Fruit fly (Drosophila melanogaster) whole organism, embryonic: ENCODE measurements around the gene CG43245.

Source experiments
- Aef1 ChIP-seq: fragments of 200-800 bp; sonication (Bioruptor generic); IDR thresholded peaks from 3 replicates; pipeline ENCODE4 v1.3.6; 2022; ENCODE audit warnings: missing biosample characterization, missing genetic modification characterization
- Atf3 ChIP-seq: fragments of 200-800 bp; sonication (Bioruptor generic); optimal IDR thresholded peaks from 3 replicates; lab custom pipeline; 2016; ENCODE audit warnings: missing biosample characterization, missing genetic modification characterization
- B-H1 ChIP-seq: fragments of 200-800 bp; sonication (Bioruptor generic); IDR thresholded peaks from 3 replicates; pipeline ENCODE4 v1.3.6; 2022; ENCODE audit warnings: missing biosample characterization, missing genetic modification characterization
- Bgb ChIP-seq: fragments of 200-800 bp; sonication (Bioruptor generic); IDR thresholded peaks from 2 replicates; pipeline ENCODE4 v1.3.6; 2022; ENCODE audit warnings: missing biosample characterization, missing genetic modification characterization; ENCODE audit not compliant: partially characterized antibody
- Bteb2 ChIP-seq: fragments of 200-800 bp; sonication (Bioruptor generic); optimal IDR thresholded peaks from 2 replicates; lab custom pipeline; 2016; ENCODE audit warnings: missing biosample characterization, missing genetic modification characterization
- CG10431 ChIP-seq: fragments of 200-800 bp; sonication (Bioruptor generic); optimal IDR thresholded peaks from 3 replicates; lab custom pipeline; 2018; ENCODE audit warnings: missing biosample characterization, mild to moderate bottlenecking, missing genetic modification characterization
- CG10462 ChIP-seq: fragments of 200-800 bp; sonication (Bioruptor generic); optimal IDR thresholded peaks from 2 replicates; lab custom pipeline; 2016; ENCODE audit warnings: missing biosample characterization, missing genetic modification characterization
- CG11696 ChIP-seq: fragments of 200-800 bp; sonication (Bioruptor generic); IDR thresholded peaks from 2 replicates; pipeline ENCODE4 v1.3.6; 2022; ENCODE audit warnings: missing biosample characterization, missing genetic modification characterization
- CG12104 ChIP-seq: fragments of 200-800 bp; sonication (Bioruptor generic); optimal IDR thresholded peaks from 3 replicates; lab custom pipeline; 2016; ENCODE audit warnings: missing biosample characterization, missing genetic modification characterization
- CG12659 ChIP-seq: fragments of 200-800 bp; sonication (Bioruptor generic); optimal IDR thresholded peaks from 3 replicates; lab custom pipeline; 2017; ENCODE audit warnings: mild to moderate bottlenecking, missing biosample characterization, missing genetic modification reagents, missing genetic modification characterization
- CG14667 ChIP-seq: fragments of 200-800 bp; sonication (Bioruptor generic); IDR thresholded peaks from 2 replicates; pipeline ENCODE4 v1.3.6; 2022; ENCODE audit warnings: missing biosample characterization, missing genetic modification characterization
- CG15073 ChIP-seq: fragments of 200-800 bp; sonication (Bioruptor generic); optimal IDR thresholded peaks from 2 replicates; lab custom pipeline; 2016; ENCODE audit warnings: missing biosample characterization, missing genetic modification characterization
- CG1529 ChIP-seq: fragments of 200-800 bp; sonication (Bioruptor generic); optimal IDR thresholded peaks from 3 replicates; lab custom pipeline; 2018; ENCODE audit warnings: missing biosample characterization, missing genetic modification characterization
- CG16779 ChIP-seq: fragments of 200-800 bp; sonication (Bioruptor generic); IDR thresholded peaks from 2 replicates; pipeline ENCODE4 v1.3.6; 2022; ENCODE audit warnings: missing biosample characterization, missing genetic modification characterization
- CG17359 ChIP-seq: fragments of 200-800 bp; sonication (Bioruptor generic); optimal IDR thresholded peaks from 3 replicates; lab custom pipeline; 2018; ENCODE audit warnings: missing biosample characterization, mild to moderate bottlenecking, missing genetic modification characterization, moderate library complexity
- CG18011 ChIP-seq: fragments of 200-800 bp; sonication (Bioruptor generic); optimal IDR thresholded peaks from 2 replicates; lab custom pipeline; 2017; ENCODE audit warnings: missing biosample characterization, missing genetic modification characterization, mild to moderate bottlenecking, moderate library complexity, missing genotype
- CG31365 ChIP-seq: fragments of 200-800 bp; sonication (Bioruptor generic); optimal IDR thresholded peaks from 2 replicates; lab custom pipeline; 2018; ENCODE audit warnings: missing biosample characterization, mild to moderate bottlenecking, missing genetic modification characterization
- CG33557 ChIP-seq: fragments of 200-800 bp; sonication (Bioruptor generic); optimal IDR thresholded peaks from 2 replicates; lab custom pipeline; 2019; ENCODE audit warnings: missing biosample characterization, mild to moderate bottlenecking, missing genetic modification characterization, moderate library complexity
- CG3995 ChIP-seq: fragments of 200-800 bp; sonication (Bioruptor generic); optimal IDR thresholded peaks from 3 replicates; lab custom pipeline; 2016; ENCODE audit warnings: missing biosample characterization, missing genetic modification characterization
- CG4730 ChIP-seq: fragments of 200-800 bp; sonication (Bioruptor generic); IDR thresholded peaks from 2 replicates; pipeline ENCODE4 v1.3.6; 2022; ENCODE audit warnings: missing biosample characterization, missing genetic modification characterization
- CG6854 ChIP-seq: fragments of 200-800 bp; sonication (Bioruptor generic); optimal IDR thresholded peaks from 3 replicates; lab custom pipeline; 2017; ENCODE audit warnings: missing biosample characterization, mild to moderate bottlenecking, missing genetic modification characterization
- CG7357 ChIP-seq: fragments of 200-800 bp; sonication (Bioruptor generic); IDR thresholded peaks from 3 replicates; pipeline ENCODE4 v1.3.6; 2022; ENCODE audit warnings: missing biosample characterization, missing genetic modification characterization
- CG8388 ChIP-seq: fragments of 200-800 bp; sonication (Bioruptor generic); optimal IDR thresholded peaks from 2 replicates; lab custom pipeline; 2019; ENCODE audit warnings: missing biosample characterization, mild to moderate bottlenecking, missing genetic modification characterization, moderate library complexity
- CG9437 ChIP-seq: fragments of 200-800 bp; sonication (Bioruptor generic); optimal IDR thresholded peaks from 2 replicates; lab custom pipeline; 2018; ENCODE audit warnings: missing biosample characterization, mild to moderate bottlenecking, missing genetic modification characterization
- CHES-1-like ChIP-seq: fragments of 200-800 bp; sonication (Bioruptor generic); optimal IDR thresholded peaks from 2 replicates; lab custom pipeline; 2016; ENCODE audit warnings: missing biosample characterization, missing genetic modification characterization
- CTCF ChIP-seq: fragments of 200-800 bp; sonication (Bioruptor generic); optimal IDR thresholded peaks from 2 replicates; lab custom pipeline; 2017; ENCODE audit warnings: missing biosample characterization, mild to moderate bottlenecking, missing genetic modification characterization, moderate library complexity
- Deaf1 ChIP-seq: fragments of 200-800 bp; optimal IDR thresholded peaks from 3 replicates; lab custom pipeline; 2019; ENCODE audit warnings: missing biosample characterization, mild to moderate bottlenecking, missing genetic modification characterization, moderate library complexity
- Drgx ChIP-seq: fragments of 200-800 bp; sonication (Bioruptor generic); IDR thresholded peaks from 2 replicates; pipeline ENCODE4 v1.3.6; 2022; ENCODE audit warnings: missing biosample characterization, missing genetic modification characterization
- E2f2 ChIP-seq: fragments of 200-800 bp; sonication (Bioruptor generic); IDR thresholded peaks from 2 replicates; pipeline ENCODE4 v1.3.6; 2022; ENCODE audit warnings: missing biosample characterization, missing genetic modification characterization
- Eip74EF ChIP-seq, 2 experiments: fragments of 200-800 bp in 1 of 2; fragments of >200 bp in 1 of 2; sonication (Bioruptor generic) in 1 of 2; optimal IDR thresholded peaks; 2 replicates each; lab custom pipeline; 2017 to 2019; ENCODE audit warnings: missing biosample characterization in 2 of 2, missing genetic modification characterization in 2 of 2, mild to moderate bottlenecking in 1 of 2, moderate library complexity in 1 of 2
- Fer3 ChIP-seq: fragments of 200-800 bp; sonication (Bioruptor generic); optimal IDR thresholded peaks from 2 replicates; lab custom pipeline; 2018; ENCODE audit warnings: missing biosample characterization, mild to moderate bottlenecking, missing genetic modification characterization, moderate library complexity
- GATAe ChIP-seq: fragments of 200-800 bp; sonication (Bioruptor generic); conservative IDR thresholded peaks from 2 replicates; pipeline ENCODE4 v1.3.6; 2022; ENCODE audit warnings: missing biosample characterization, missing genetic modification characterization
- Hr51 ChIP-seq, 2 experiments: fragments of 200-800 bp; sonication (Bioruptor generic); optimal IDR thresholded peaks; 2 replicates in 1 of 2; 3 replicates in 1 of 2; lab custom pipeline; 2016 to 2018; ENCODE audit warnings: missing biosample characterization in 2 of 2, missing genetic modification characterization in 2 of 2, mild to moderate bottlenecking in 1 of 2, moderate library complexity in 1 of 2
- Mad ChIP-seq: fragments of 200-800 bp; sonication (Bioruptor generic); optimal IDR thresholded peaks from 2 replicates; lab custom pipeline; 2016; ENCODE audit warnings: missing biosample characterization, missing genetic modification characterization
- Max ChIP-seq: fragments of 200-800 bp; sonication (Bioruptor generic); optimal IDR thresholded peaks from 2 replicates; lab custom pipeline; 2016; ENCODE audit warnings: missing biosample characterization, mild to moderate bottlenecking, missing genetic modification characterization
- Side ChIP-seq: fragments of 200-800 bp; sonication (Bioruptor generic); optimal IDR thresholded peaks from 2 replicates; lab custom pipeline; 2016; ENCODE audit warnings: missing biosample characterization, missing genetic modification characterization
- Sin3A ChIP-seq: fragments of >200 bp; optimal IDR thresholded peaks from 2 replicates; lab custom pipeline; 2018
- Usf ChIP-seq: fragments of 200-800 bp; sonication (Bioruptor generic); optimal IDR thresholded peaks from 2 replicates; lab custom pipeline; 2017; ENCODE audit warnings: missing genotype, missing biosample characterization, missing genetic modification characterization
- az2 ChIP-seq: fragments of 200-800 bp; sonication (Bioruptor generic); optimal IDR thresholded peaks from 3 replicates; lab custom pipeline; 2016; ENCODE audit warnings: missing biosample characterization, missing genetic modification characterization
- emc ChIP-seq: fragments of 200-800 bp; sonication (Bioruptor generic); optimal IDR thresholded peaks from 2 replicates; lab custom pipeline; 2016; ENCODE audit warnings: missing biosample characterization, missing genetic modification characterization
- gem ChIP-seq: fragments of 200-800 bp; sonication (Bioruptor generic); optimal IDR thresholded peaks from 2 replicates; lab custom pipeline; 2019; ENCODE audit warnings: missing biosample characterization, mild to moderate bottlenecking, missing genetic modification characterization, moderate library complexity
- gfzf ChIP-seq: fragments of 200-800 bp; sonication (Bioruptor generic); optimal IDR thresholded peaks from 2 replicates; lab custom pipeline; 2016; ENCODE audit warnings: missing biosample characterization, mild to moderate bottlenecking, missing genetic modification characterization, moderate library complexity
- hb ChIP-seq: fragments of 200-800 bp; sonication (Bioruptor generic); IDR thresholded peaks from 3 replicates; pipeline ENCODE4 v1.3.6; 2022; ENCODE audit warnings: missing biosample characterization, missing genetic modification characterization; ENCODE audit not compliant: partially characterized antibody
- her ChIP-seq: fragments of 200-800 bp; sonication (Bioruptor generic); optimal IDR thresholded peaks from 2 replicates; lab custom pipeline; 2016; ENCODE audit warnings: missing biosample characterization, missing genetic modification characterization
- onecut ChIP-seq: fragments of 200-800 bp; sonication (Bioruptor generic); IDR thresholded peaks from 2 replicates; pipeline ENCODE4 v1.3.6; 2022; ENCODE audit warnings: missing biosample characterization, missing genetic modification characterization
- otp ChIP-seq: fragments of 200-800 bp; sonication (Bioruptor generic); IDR thresholded peaks from 3 replicates; pipeline ENCODE4, ENCODE4 v1.3.6; 2022; ENCODE audit warnings: missing biosample characterization, missing genetic modification characterization
- pho ChIP-seq: fragments of 200-800 bp; sonication (Bioruptor generic); optimal IDR thresholded peaks from 2 replicates; lab custom pipeline; 2016; ENCODE audit warnings: missing biosample characterization, missing genetic modification characterization
- schlank ChIP-seq: fragments of 200-800 bp; sonication (Bioruptor generic); optimal IDR thresholded peaks from 2 replicates; lab custom pipeline; 2018; ENCODE audit warnings: missing biosample characterization, mild to moderate bottlenecking, missing genetic modification characterization
- tna ChIP-seq: fragments of 200-800 bp; sonication (Bioruptor generic); IDR thresholded peaks from 2 replicates; pipeline ENCODE4 v1.3.6; 2022; ENCODE audit warnings: missing biosample characterization, missing genetic modification characterization; ENCODE audit not compliant: partially characterized antibody
- tx ChIP-seq: fragments of 200-800 bp; sonication (Bioruptor generic); optimal IDR thresholded peaks from 2 replicates; lab custom pipeline; 2016; ENCODE audit warnings: missing biosample characterization, missing genetic modification characterization
- wdn ChIP-seq: fragments of 200-800 bp; sonication (Bioruptor generic); IDR thresholded peaks from 2 replicates; pipeline ENCODE4 v1.3.6; 2022; ENCODE audit warnings: missing biosample characterization, missing genetic modification characterization

Gene CG43245

DNA sequence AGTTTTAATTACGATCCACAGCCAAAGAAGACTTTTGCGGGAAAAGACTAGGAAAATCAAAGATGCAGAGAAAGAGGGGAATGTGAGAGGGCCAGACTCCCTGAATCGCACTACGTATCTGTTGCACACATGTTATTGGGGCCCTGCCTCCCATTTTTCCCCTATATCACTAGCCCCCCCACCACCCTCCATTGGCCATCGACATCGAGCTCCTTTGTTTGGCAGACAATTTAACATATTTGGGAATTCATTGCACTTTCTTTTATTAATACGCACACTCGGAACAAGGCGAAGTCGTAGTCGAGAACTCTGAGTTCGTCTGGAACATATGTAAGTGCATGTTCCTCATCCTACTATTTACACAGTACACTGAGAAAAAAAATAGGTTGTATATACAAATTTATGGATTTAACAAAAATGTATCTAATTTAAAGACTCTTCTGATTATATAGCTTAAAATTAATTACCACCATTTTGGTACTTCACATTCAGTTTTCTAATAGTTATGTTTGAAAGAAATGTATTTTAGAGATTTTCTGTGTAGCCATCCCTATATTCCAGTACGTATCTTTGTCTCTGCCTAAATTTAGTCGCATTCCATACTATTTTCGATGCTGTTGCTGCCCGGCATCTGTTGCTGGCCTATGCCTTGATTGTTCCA lies 11.4 kb downstream of the CG43245 start (continued):
- peak; percentile 38 for TF ChIP-seq Usf (GFP tag; lab: Kevin White, UChicago)
- peak; percentile 34 for TF ChIP-seq Side
- TF ChIP-seq CG17359 (tag; lab: Kevin White, UChicago), result peak; percentile 74
- no peak for TF ChIP-seq Drgx (GFP tag; lab: Robert Waterston, UW)
- TF ChIP-seq CG31365, result no peak
- peak; percentile 57 for TF ChIP-seq onecut (GFP tag; lab: Robert Waterston, UW)
- no peak for TF ChIP-seq Bgb (GFP tag; lab: Robert Waterston, UW)
- TF ChIP-seq Sin3A (lab: Kevin White, UChicago), result no peak
- no peak for TF ChIP-seq schlank
- no peak for TF ChIP-seq wdn (GFP tag; lab: Robert Waterston, UW)
- no peak for TF ChIP-seq Mad
- TF ChIP-seq hb (GFP tag; lab: Robert Waterston, UW), result no peak
- peak; percentile 52 for TF ChIP-seq CG15073 (GFP tag; lab: Kevin White, UChicago)
- TF ChIP-seq CG1529 (GFP tag; lab: Kevin White, UChicago), result peak; percentile 67
- TF ChIP-seq otp (GFP tag; lab: Robert Waterston, UW), result peak; percentile 38; the same call in 1 of the 3 replicates
- TF ChIP-seq Deaf1 (tag; lab: Kevin White, UChicago), result peak; percentile 49
- peak; percentile 49 for TF ChIP-seq Fer3 (tag; lab: Kevin White, UChicago)
- peak; percentile 82 for TF ChIP-seq CG33557
- peak; percentile 10; the same call in 1 of the 3 replicates for TF ChIP-seq CG7357
- TF ChIP-seq CG6854, result no peak
- TF ChIP-seq Max (GFP tag; lab: Kevin White, UChicago), result peak; percentile 5
- TF ChIP-seq E2f2 (GFP tag; lab: Robert Waterston, UW), result peak; percentile 33; the same call in 1 of the 2 replicates
- TF ChIP-seq Atf3 (GFP tag; lab: Kevin White, UChicago), result no peak
- TF ChIP-seq CG18011 (GFP tag; lab: Kevin White, UChicago), result no peak
- TF ChIP-seq B-H1, result peak; percentile 33; the same call in 2 of the 3 replicates
- TF ChIP-seq CG10462 (GFP tag; lab: Kevin White, UChicago), result peak; percentile 49
- no peak for TF ChIP-seq GATAe (GFP tag; lab: Robert Waterston, UW)
- TF ChIP-seq gfzf, result no peak
- TF ChIP-seq CG12104 (GFP tag; lab: Kevin White, UChicago), result peak; percentile 37
- TF ChIP-seq CG16779 (GFP tag; lab: Robert Waterston, UW), result no peak
- TF ChIP-seq az2 (GFP tag; lab: Kevin White, UChicago), result peak; percentile 74
- peak in 1 of 2 experiments; percentile 39 for TF ChIP-seq Hr51 (GFP tag; optimal IDR thresholded peaks at IDR 0.05; lab: Kevin White, UChicago)
- TF ChIP-seq tna, result no peak
- no peak; the same call in 2 of the 3 replicates for TF ChIP-seq Aef1 (GFP tag; lab: Robert Waterston, UW)
- no peak for TF ChIP-seq her
- peak; percentile 75 for TF ChIP-seq CG10431 (GFP tag; lab: Kevin White, UChicago)
- no peak for TF ChIP-seq emc
- TF ChIP-seq CG3995 (GFP tag; lab: Kevin White, UChicago), result no peak
- peak; percentile 89 for TF ChIP-seq gem (tag; lab: Kevin White, UChicago)
- TF ChIP-seq CG4730 (GFP tag; lab: Robert Waterston, UW), result peak; percentile 41; the same call in 1 of the 2 replicates
- peak; percentile 88 for TF ChIP-seq CG8388
- no peak for TF ChIP-seq CG11696 (GFP tag; lab: Robert Waterston, UW)
- no peak for TF ChIP-seq tx (GFP tag; lab: Kevin White, UChicago)
- TF ChIP-seq CG9437, result peak; percentile 60
- TF ChIP-seq CG14667 (GFP tag; lab: Robert Waterston, UW), result peak; percentile 57
- no peak for TF ChIP-seq CHES-1-like (GFP tag; lab: Kevin White, UChicago)
- TF ChIP-seq Eip74EF (GFP tag; optimal IDR thresholded peaks at IDR 0.05; lab: Kevin White, UChicago), result peak in 1 of 2 experiments; percentile 77
- TF ChIP-seq CG12659 (GFP tag; lab: Kevin White, UChicago), result peak; percentile 39
- no peak for TF ChIP-seq CTCF (GFP tag; lab: Kevin White, UChicago)
- no peak for TF ChIP-seq Bteb2 (GFP tag; lab: Kevin White, UChicago)
- TF ChIP-seq pho (GFP tag; lab: Kevin White, UChicago), result no peak
